Fruit fly (Drosophila melanogaster) whole organism, adult: ENCODE results near the gene CG9806.

ENCODE experiments used
- CG11617 ChIP-seq: fragments of 200-800 bp; sonication (Bioruptor generic); optimal IDR thresholded peaks from 2 replicates; lab custom pipeline; 2017; ENCODE audit warnings: mild to moderate bottlenecking, missing biosample characterization, missing genetic modification reagents, missing genetic modification characterization
- CG12768 ChIP-seq: fragments of 200-800 bp; sonication (Bioruptor generic); optimal IDR thresholded peaks from 2 replicates; lab custom pipeline; 2017; ENCODE audit warnings: missing biosample characterization, missing genetic modification characterization, mild to moderate bottlenecking, moderate library complexity, missing genetic modification reagents
- CG5204 ChIP-seq: fragments of 200-800 bp; sonication (Bioruptor generic); optimal IDR thresholded peaks from 2 replicates; lab custom pipeline; 2016; ENCODE audit warnings: missing biosample characterization, missing genetic modification characterization
- cic ChIP-seq: fragments of 200-800 bp; sonication (Bioruptor generic); optimal IDR thresholded peaks from 2 replicates; lab custom pipeline; 2017; ENCODE audit warnings: missing biosample characterization, mild to moderate bottlenecking, missing genetic modification characterization, moderate library complexity
- cnc ChIP-seq, 2 experiments: fragments of >200 bp; optimal IDR thresholded peaks; 2 replicates each; lab custom pipeline; 2017
- ovo ChIP-seq: fragments of 200-800 bp; sonication (Bioruptor generic); optimal IDR thresholded peaks from 2 replicates; lab custom pipeline; 2016; ENCODE audit warnings: missing biosample characterization, missing genetic modification characterization
- pad ChIP-seq: fragments of 200-800 bp; sonication (Bioruptor generic); optimal IDR thresholded peaks from 3 replicates; lab custom pipeline; 2017; ENCODE audit warnings: missing biosample characterization, missing genetic modification characterization, mild to moderate bottlenecking, moderate library complexity, missing genetic modification reagents
- tj ChIP-seq: fragments of 200-800 bp; sonication (Bioruptor generic); optimal IDR thresholded peaks from 3 replicates; lab custom pipeline; 2017; ENCODE audit warnings: missing biosample characterization, mild to moderate bottlenecking, missing genetic modification characterization, moderate library complexity

dm6 chrX:10601479-10601921, 25.4 kb downstream of the CG9806 start:
- TF ChIP-seq cnc (optimal IDR thresholded peaks at IDR 0.05; lab: Kevin White, UChicago) (no peak), CG12768 (GFP tag; lab: Kevin White, UChicago) (no peak), pad (peak; percentile 64), CG5204 (GFP tag; lab: Kevin White, UChicago) (no peak), tj (peak; percentile 39), CG11617 (GFP tag; lab: Kevin White, UChicago) (peak; percentile 11), ovo (GFP tag; lab: Kevin White, UChicago) (peak; percentile 12), cic (no peak)
